Fruit fly (Drosophila melanogaster): ENCODE results near the gene CG6418.
A peak's percentile ranks its signal among the peaks of the same experiment; 100 is the strongest.

Gene CG6418

DNA sequence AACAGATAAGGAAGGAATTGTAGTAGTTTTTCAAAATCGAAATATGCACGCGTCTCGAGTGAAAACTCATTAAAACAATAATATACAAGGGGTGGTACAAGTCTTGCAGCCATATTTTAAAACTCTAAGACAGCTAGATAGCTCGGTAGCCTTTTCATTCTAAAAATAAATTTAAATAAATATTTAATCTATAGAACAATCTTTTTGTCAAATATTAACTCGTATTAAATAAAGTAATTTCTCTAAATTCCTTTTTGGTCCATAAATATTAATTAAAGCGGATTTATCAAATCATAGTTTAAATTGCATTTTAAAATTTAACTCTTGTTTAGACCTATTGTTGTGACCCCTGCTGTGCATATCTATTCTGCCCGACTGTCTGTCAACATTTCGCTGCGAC, 35.6 kb downstream of the CG6418 start (continued):
- TF ChIP-seq gfzf (GFP tag; optimal IDR thresholded peaks at IDR 0.05): no peak
- TF ChIP-seq Poxn (GFP tag; IDR thresholded peaks at IDR 0.05): no peak
- peak; percentile 64 for TF ChIP-seq CG13775 (GFP tag; optimal IDR thresholded peaks at IDR 0.05)
- no peak for TF ChIP-seq CG11398 (GFP tag; optimal IDR thresholded peaks at IDR 0.05)
- no peak for TF ChIP-seq CG8281 (tag; optimal IDR thresholded peaks at IDR 0.05)
- no peak for TF ChIP-seq CG4707 (GFP tag; optimal IDR thresholded peaks at IDR 0.05)
- TF ChIP-seq Nf-YC (tag; optimal IDR thresholded peaks at IDR 0.05): no peak
- TF ChIP-seq sqz (GFP tag; optimal IDR thresholded peaks at IDR 0.05): peak; percentile 50
- no peak for TF ChIP-seq en (GFP tag; optimal IDR thresholded peaks at IDR 0.05)
- TF ChIP-seq CG16779 (GFP tag; IDR thresholded peaks at IDR 0.05): no peak
- TF ChIP-seq ap (GFP tag; IDR thresholded peaks at IDR 0.05): no peak
- TF ChIP-seq CG4424 (GFP tag; optimal IDR thresholded peaks at IDR 0.05): peak; percentile 50
- TF ChIP-seq CG10147 (GFP tag; optimal IDR thresholded peaks at IDR 0.05): peak; percentile 9
- TF ChIP-seq lmd (GFP tag; IDR thresholded peaks at IDR 0.05): peak; percentile 22; the same call in 1 of the 2 replicates
- no peak for TF ChIP-seq CG43689 (GFP tag; IDR thresholded peaks at IDR 0.05)
- no peak for TF ChIP-seq exex (tag; optimal IDR thresholded peaks at IDR 0.05)
- no peak for TF ChIP-seq Hand (GFP tag; optimal IDR thresholded peaks at IDR 0.05)
- TF ChIP-seq Ada2b (GFP tag; IDR thresholded peaks at IDR 0.05): no peak
- no peak for TF ChIP-seq ERR (GFP tag; optimal IDR thresholded peaks at IDR 0.05)
- 0 out of 2 replicates have a peak, but pooled peaks have one; percentile 38 for TF ChIP-seq CG7372 (GFP tag; IDR thresholded peaks at IDR 0.05)
- no peak for TF ChIP-seq Pdp1 (GFP tag; optimal IDR thresholded peaks at IDR 0.05)
- TF ChIP-seq NfI (GFP tag; optimal IDR thresholded peaks at IDR 0.05): no peak
- peak; percentile 59 for TF ChIP-seq CG16815 (GFP tag; optimal IDR thresholded peaks at IDR 0.05)
- no peak for TF ChIP-seq CG32532 (GFP tag; IDR thresholded peaks at IDR 0.05)
- no peak for TF ChIP-seq Atf-2 (GFP tag; optimal IDR thresholded peaks at IDR 0.05)
- TF ChIP-seq CG12391 (tag; optimal IDR thresholded peaks at IDR 0.05): peak; percentile 76
- no peak for TF ChIP-seq CG1647 (GFP tag; optimal IDR thresholded peaks at IDR 0.05)
- no peak for TF ChIP-seq tll (GFP tag; optimal IDR thresholded peaks at IDR 0.05)
- TF ChIP-seq H2.0 (GFP tag; IDR thresholded peaks at IDR 0.05): no peak
- TF ChIP-seq CG7987 (GFP tag; optimal IDR thresholded peaks at IDR 0.05): no peak
- no peak for TF ChIP-seq Gug (GFP tag; IDR thresholded peaks at IDR 0.05)
- peak; percentile 63 for TF ChIP-seq CG18599 (GFP tag; optimal IDR thresholded peaks at IDR 0.05)
- no peak for TF ChIP-seq emc (GFP tag; optimal IDR thresholded peaks at IDR 0.05)
- no peak for TF ChIP-seq gsb (GFP tag; IDR thresholded peaks at IDR 0.05)
- TF ChIP-seq nom (GFP tag; optimal IDR thresholded peaks at IDR 0.05): no peak
- no peak for TF ChIP-seq CG13624 (GFP tag; optimal IDR thresholded peaks at IDR 0.05)
- TF ChIP-seq wdn (GFP tag; IDR thresholded peaks at IDR 0.05): no peak
- TF ChIP-seq klu (GFP tag; IDR thresholded peaks at IDR 0.05): no peak
- peak; percentile 44; the same call in 1 of the 2 replicates for TF ChIP-seq CG6689 (GFP tag; IDR thresholded peaks at IDR 0.05)
- TF ChIP-seq CG8359 (GFP tag; optimal IDR thresholded peaks at IDR 0.05; ENCODE audit: borderline replicate concordance): no peak
- TF ChIP-seq CG6813 (GFP tag; optimal IDR thresholded peaks at IDR 0.05): peak; percentile 72
- TF ChIP-seq CG10209 (GFP tag; optimal IDR thresholded peaks at IDR 0.05): peak; percentile 63
- 0 out of 3 replicates have a peak, but pooled peaks have one; percentile 45 for TF ChIP-seq so (GFP tag; IDR thresholded peaks at IDR 0.05)
- TF ChIP-seq Rx (GFP tag; IDR thresholded peaks at IDR 0.05): 0 out of 2 replicates have a peak, but pooled peaks have one; percentile 6
- TF ChIP-seq cg (GFP tag; optimal IDR thresholded peaks at IDR 0.05): no peak
- no peak for TF ChIP-seq zen2 (GFP tag; IDR thresholded peaks at IDR 0.05; ENCODE audit: partially characterized antibody)
- peak; percentile 36 for TF ChIP-seq CG17568 (GFP tag; optimal IDR thresholded peaks at IDR 0.05)
- peak; percentile 52 for TF ChIP-seq CG12659 (GFP tag; optimal IDR thresholded peaks at IDR 0.05)
- peak; percentile 51 for TF ChIP-seq CG10431 (GFP tag; optimal IDR thresholded peaks at IDR 0.05)
- peak; percentile 6 for TF ChIP-seq CG8290 (GFP tag; optimal IDR thresholded peaks at IDR 0.05)
- no peak for TF ChIP-seq CG8290 (tag; optimal IDR thresholded peaks at IDR 0.05)
